Worm (Caenorhabditis elegans) whole organism, L1 larva: Measurements from ENCODE around the gene T04C12.1.

ENCODE experiments used
- C16A3.4 ChIP-seq: fragments of 150-350 bp; optimal IDR thresholded peaks from 2 replicates; lab custom pipeline; 2014; ENCODE audit warnings: missing biosample characterization, missing genetic modification characterization
- F16B12.6 ChIP-seq: fragments of 150-350 bp; optimal IDR thresholded peaks from 2 replicates; lab custom pipeline; 2014; ENCODE audit warnings: missing biosample characterization, missing genetic modification characterization
- aly-2 ChIP-seq: fragments of 150-350 bp; optimal IDR thresholded peaks from 2 replicates; lab custom pipeline; 2014; ENCODE audit warnings: missing biosample characterization, missing genetic modification characterization
- ceh-8 ChIP-seq: fragments of 200-800 bp; sonication (Bioruptor generic); optimal IDR thresholded peaks from 2 replicates; lab custom pipeline; 2018; ENCODE audit warnings: mild to moderate bottlenecking, missing genetic modification characterization, moderate library complexity, missing compliant biosample characterization
- ceh-88 ChIP-seq: fragments of 200-800 bp; sonication (Bioruptor generic); IDR thresholded peaks from 2 replicates; pipeline ENCODE4 v1.3.6; 2022; ENCODE audit warnings: missing genetic modification characterization, missing compliant biosample characterization
- ceh-90 ChIP-seq: sonication (generic microtip); optimal IDR thresholded peaks from 2 replicates; lab custom pipeline; 2016; ENCODE audit warnings: missing genetic modification characterization, missing compliant biosample characterization
- ces-1 ChIP-seq: fragments of 150-350 bp; optimal IDR thresholded peaks from 2 replicates; lab custom pipeline; 2014; ENCODE audit warnings: missing biosample characterization, missing genetic modification reagents, missing genetic modification characterization
- efl-1 ChIP-seq, 4 experiments: fragments of 150-350 bp; optimal IDR thresholded peaks in 3 of 4; peaks in 1 of 4; 1 replicate in 1 of 4; 2 replicates in 3 of 4; lab custom pipeline; 2014; ENCODE audit warnings: missing biosample characterization in 2 of 4, missing genetic modification characterization in 2 of 4, missing genetic modification reagents in 2 of 4
- egl-13 ChIP-seq: sonication (generic microtip); optimal IDR thresholded peaks from 2 replicates; lab custom pipeline; 2016; ENCODE audit warnings: missing genotype, missing genetic modification reagents, missing genetic modification characterization, missing compliant biosample characterization
- fkh-8 ChIP-seq: sonication (generic microtip); optimal IDR thresholded peaks from 2 replicates; lab custom pipeline; 2016; ENCODE audit warnings: mild to moderate bottlenecking, missing genetic modification characterization, missing compliant biosample characterization
- fos-1 ChIP-seq: fragments of 150-350 bp; optimal IDR thresholded peaks from 2 replicates; lab custom pipeline; 2014; ENCODE audit warnings: missing biosample characterization, missing genetic modification characterization
- hlh-17 ChIP-seq: fragments of 200-800 bp; sonication (Bioruptor generic); optimal IDR thresholded peaks from 2 replicates; lab custom pipeline; 2018; ENCODE audit warnings: missing genetic modification characterization, mild to moderate bottlenecking, missing compliant biosample characterization, moderate library complexity, borderline replicate concordance
- hlh-4 ChIP-seq: sonication (generic microtip); optimal IDR thresholded peaks from 2 replicates; lab custom pipeline; 2016; ENCODE audit warnings: mild to moderate bottlenecking, missing genetic modification characterization, missing compliant biosample characterization
- isw-1 ChIP-seq: fragments of 200-800 bp; sonication (Bioruptor generic); IDR thresholded peaks from 2 replicates; pipeline ENCODE4 v1.3.6; 2022; ENCODE audit warnings: missing genetic modification characterization, missing compliant biosample characterization
- jun-1 ChIP-seq: fragments of 150-350 bp; optimal IDR thresholded peaks from 2 replicates; lab custom pipeline; 2014; ENCODE audit warnings: missing biosample characterization, missing genetic modification reagents, missing genetic modification characterization
- lin-13 ChIP-seq: fragments of 150-350 bp; optimal IDR thresholded peaks from 2 replicates; lab custom pipeline; 2014; ENCODE audit warnings: missing biosample characterization, missing genetic modification reagents, missing genetic modification characterization
- lin-14 ChIP-seq: fragments of 200-800 bp; sonication (Bioruptor generic); optimal IDR thresholded peaks from 2 replicates; lab custom pipeline; 2018; ENCODE audit warnings: mild to moderate bottlenecking, missing genetic modification characterization, moderate library complexity, missing compliant biosample characterization
- lin-15B ChIP-seq: fragments of 150-350 bp; sonication (generic microtip); optimal IDR thresholded peaks from 3 replicates; lab custom pipeline; 2014; ENCODE audit warnings: missing biosample characterization, missing genetic modification characterization
- lin-35 ChIP-seq, 2 experiments: fragments of 150-350 bp; optimal IDR thresholded peaks; 2 replicates each; lab custom pipeline; 2014; ENCODE audit warnings: missing biosample characterization in 2 of 2, missing genetic modification characterization in 2 of 2, missing genetic modification reagents in 2 of 2
- nhr-11 ChIP-seq: fragments of 150-350 bp; optimal IDR thresholded peaks from 2 replicates; lab custom pipeline; 2014; ENCODE audit warnings: missing biosample characterization, missing genetic modification characterization
- nhr-19 ChIP-seq: fragments of 200-800 bp; sonication (Bioruptor generic); conservative IDR thresholded peaks from 2 replicates; pipeline ENCODE4 v1.3.6; 2022; ENCODE audit warnings: missing genetic modification characterization, missing compliant biosample characterization
- nhr-20 ChIP-seq: sonication (generic microtip); optimal IDR thresholded peaks from 2 replicates; lab custom pipeline; 2016; ENCODE audit warnings: mild to moderate bottlenecking, missing genetic modification characterization, missing compliant biosample characterization
- nhr-76 ChIP-seq: sonication (generic microtip); optimal IDR thresholded peaks from 2 replicates; lab custom pipeline; 2017; ENCODE audit warnings: missing biosample characterization, missing genetic modification characterization
- nhr-85 ChIP-seq: sonication (generic microtip); peaks from one replicate; lab custom pipeline; 2016; ENCODE audit warnings: missing genetic modification characterization, inconsistent platforms, missing compliant biosample characterization
- pag-3 ChIP-seq: sonication (generic microtip); optimal IDR thresholded peaks from 2 replicates; lab custom pipeline; 2017; ENCODE audit warnings: missing genetic modification characterization, mild to moderate bottlenecking, missing compliant biosample characterization, antibody characterized with exemption, borderline replicate concordance; ENCODE audit not compliant: insufficient read depth
- pax-3 ChIP-seq: fragments of 200-800 bp; sonication (Bioruptor generic); optimal IDR thresholded peaks from 2 replicates; lab custom pipeline; 2018; ENCODE audit warnings: mild to moderate bottlenecking, missing genetic modification characterization, moderate library complexity, missing compliant biosample characterization
- pqm-1 ChIP-seq: sonication (generic microtip); optimal IDR thresholded peaks from 3 replicates; lab custom pipeline; 2017; ENCODE audit warnings: missing biosample characterization, missing genetic modification characterization
- skn-1 ChIP-seq: fragments of 150-350 bp; optimal IDR thresholded peaks from 2 replicates; lab custom pipeline; 2014; ENCODE audit warnings: missing biosample characterization, missing genetic modification characterization
- sptf-1 ChIP-seq: fragments of 150-350 bp; optimal IDR thresholded peaks from 2 replicates; lab custom pipeline; 2014; ENCODE audit warnings: missing biosample characterization, missing genetic modification characterization
- swsn-7 ChIP-seq: sonication (generic microtip); optimal IDR thresholded peaks from 2 replicates; lab custom pipeline; 2016; ENCODE audit warnings: missing genetic modification characterization, missing compliant biosample characterization
- tlp-1 ChIP-seq: fragments of 150-350 bp; optimal IDR thresholded peaks from 2 replicates; lab custom pipeline; 2014; ENCODE audit warnings: missing biosample characterization, missing genetic modification characterization
- unc-130 ChIP-seq: fragments of 150-350 bp; optimal IDR thresholded peaks from 2 replicates; lab custom pipeline; 2017; ENCODE audit warnings: missing biosample characterization, missing genetic modification characterization, inconsistent platforms
- xbp-1 ChIP-seq: sonication (generic microtip); optimal IDR thresholded peaks from 2 replicates; lab custom pipeline; 2016; ENCODE audit warnings: missing genetic modification characterization, missing compliant biosample characterization
- ztf-4 ChIP-seq: fragments of 150-350 bp; optimal IDR thresholded peaks from 2 replicates; lab custom pipeline; 2014; ENCODE audit warnings: missing biosample characterization, missing genetic modification characterization

T04C12.1 gene

ce11 chrV:11046730-11047129 is 12.3 kb downstream of the T04C12.1 start, which contains the start of gene dhs-18:
dhs-18 (minus strand) TSS chrV:11046833.
- no peak for TF ChIP-seq sptf-1 (tag; lab: Kevin White, UChicago)
- peak; percentile 73 for TF ChIP-seq nhr-20 (tag; lab: Kevin White, UChicago)
- TF ChIP-seq hlh-17 (GFP tag; lab: Kevin White, UChicago), result no peak
- TF ChIP-seq unc-130 (tag; lab: Kevin White, UChicago), result no peak
- TF ChIP-seq jun-1, result no peak
- peak in 1 of 2 experiments; percentile 6 for TF ChIP-seq lin-35 (GFP tag; optimal IDR thresholded peaks at IDR 0.05; lab: Kevin White, UChicago)

- no peak for TF ChIP-seq fos-1 (tag; lab: Kevin White, UChicago)
- TF ChIP-seq nhr-19 (GFP tag; lab: Robert Waterston, UW), result no peak
- no peak for TF ChIP-seq lin-14 (GFP tag; lab: Kevin White, UChicago)
- TF ChIP-seq pax-3 (tag; lab: Kevin White, UChicago), result no peak
- no peak for TF ChIP-seq ces-1 (GFP tag; lab: Kevin White, UChicago)
These were observed 15.3 kb downstream of the T04C12.1 start, which contains the start of gene C45B11.6 for ce11 chrV:11043767-11044166. C45B11.6 (plus strand) TSS chrV:11044067.

- TF ChIP-seq fkh-8 (tag; lab: Kevin White, UChicago) (no peak), C16A3.4 (no peak), pqm-1 (tag; lab: Kevin White, UChicago) (no peak), pag-3 (tag; lab: Kevin White, UChicago) (no peak), efl-1 (optimal IDR thresholded peaks at IDR 0.05; lab: Kevin White, UChicago) (no peak), efl-1 (GFP tag; optimal IDR thresholded peaks at IDR 0.05 in 1 of 2; lab: Kevin White, UChicago) (no peak), F16B12.6 (tag; lab: Kevin White, UChicago) (no peak), hlh-4 (no peak), ceh-88 (no peak), skn-1 (tag; lab: Kevin White, UChicago) (no peak)
These were observed 16.5 kb downstream of the T04C12.1 start, which contains the start of gene C45B11.2 for ce11 chrV:11042538-11042937. C45B11.2 (plus strand) TSS chrV:11042710.

- no peak for TF ChIP-seq unc-130 (tag; lab: Kevin White, UChicago)
- TF ChIP-seq lin-13 (GFP tag; lab: Kevin White, UChicago), result no peak
- TF ChIP-seq lin-15B (tag; lab: Kevin White, UChicago), result no peak
- no peak for TF ChIP-seq aly-2 (tag; lab: Kevin White, UChicago)
- no peak for TF ChIP-seq xbp-1 (tag; lab: Kevin White, UChicago)
- TF ChIP-seq egl-13 (tag; lab: Kevin White, UChicago), result no peak
These were observed 17.6 kb downstream of the T04C12.1 start, which contains the start of gene C45B11.5 for ce11 chrV:11041499-11041898. C45B11.5 (plus strand) TSS chrV:11041799.

ce11 chrV:11040473-11040872 is 18.6 kb downstream of the T04C12.1 start, which contains the start of gene C45B11.8:
C45B11.8 (plus strand) TSS chrV:11040773.
- TF ChIP-seq lin-14 (GFP tag; lab: Kevin White, UChicago) (no peak), nhr-11 (tag; lab: Kevin White, UChicago) (no peak), ceh-90 (tag; lab: Kevin White, UChicago) (no peak), nhr-76 (tag; lab: Kevin White, UChicago) (no peak), ztf-4 (no peak), ceh-8 (GFP tag; lab: Kevin White, UChicago) (no peak), swsn-7 (tag; lab: Kevin White, UChicago) (no peak), isw-1 (GFP tag; lab: Robert Waterston, UW) (no peak), lin-13 (GFP tag; lab: Kevin White, UChicago) (no peak), tlp-1 (tag; lab: Kevin White, UChicago) (no peak), nhr-85 (tag; lab: Kevin White, UChicago) (no peak)
